Fruit fly (Drosophila melanogaster) whole organism, pupa: ENCODE results near the gene eIF4G2.
A peak's percentile ranks its signal among the peaks of the same experiment; 100 is the strongest.

Experiments
- CG10348 ChIP-seq: fragments of 200-800 bp; sonication (Bioruptor generic); IDR thresholded peaks from 2 replicates; pipeline ENCODE4 v1.3.6; 2022; ENCODE audit warnings: missing biosample characterization, missing genetic modification characterization
- CG12605 ChIP-seq: fragments of 200-800 bp; sonication (Bioruptor generic); IDR thresholded peaks from 2 replicates; pipeline ENCODE4 v1.3.6; 2022; ENCODE audit warnings: missing biosample characterization, missing genetic modification characterization
- CG13204 ChIP-seq: fragments of 200-800 bp; sonication (Bioruptor generic); optimal IDR thresholded peaks from 2 replicates; lab custom pipeline; 2018; ENCODE audit warnings: missing biosample characterization, mild to moderate bottlenecking, missing genetic modification characterization, moderate library complexity
- CG14655 ChIP-seq: fragments of 200-800 bp; sonication (Bioruptor generic); optimal IDR thresholded peaks from 3 replicates; lab custom pipeline; 2017; ENCODE audit warnings: mild to moderate bottlenecking, missing biosample characterization, missing genetic modification reagents, missing genetic modification characterization
- CG15710 ChIP-seq: fragments of 200-800 bp; sonication (Bioruptor generic); optimal IDR thresholded peaks from 2 replicates; lab custom pipeline; 2018; ENCODE audit warnings: missing biosample characterization, mild to moderate bottlenecking, missing genetic modification characterization, moderate library complexity
- CG17806 ChIP-seq: fragments of 200-800 bp; sonication (Bioruptor generic); optimal IDR thresholded peaks from 2 replicates; lab custom pipeline; 2018; ENCODE audit warnings: missing biosample characterization, mild to moderate bottlenecking, missing genetic modification characterization, moderate library complexity
- CG32121 ChIP-seq: fragments of 200-800 bp; sonication (Bioruptor generic); IDR thresholded peaks from 2 replicates; pipeline ENCODE4 v1.3.6; 2022; ENCODE audit warnings: missing biosample characterization, missing genetic modification characterization
- CG34367 ChIP-seq: fragments of 200-800 bp; sonication (Bioruptor generic); optimal IDR thresholded peaks from 2 replicates; lab custom pipeline; 2018; ENCODE audit warnings: missing biosample characterization, mild to moderate bottlenecking, missing genetic modification characterization
- CG4496 ChIP-seq: fragments of 200-800 bp; sonication (Bioruptor generic); IDR thresholded peaks from 3 replicates; pipeline ENCODE4 v1.3.6; 2022; ENCODE audit warnings: missing biosample characterization, missing genetic modification characterization
- CG8159 ChIP-seq: fragments of 200-800 bp; sonication (Bioruptor generic); optimal IDR thresholded peaks from 3 replicates; lab custom pipeline; 2018; ENCODE audit warnings: missing biosample characterization, mild to moderate bottlenecking, missing genetic modification characterization, moderate library complexity
- CG8301 ChIP-seq: fragments of 200-800 bp; sonication (Bioruptor generic); optimal IDR thresholded peaks from 2 replicates; lab custom pipeline; 2018; ENCODE audit warnings: missing biosample characterization, mild to moderate bottlenecking, missing genetic modification characterization
- CG9948 ChIP-seq: fragments of 200-800 bp; sonication (Bioruptor generic); optimal IDR thresholded peaks from 2 replicates; lab custom pipeline; 2018; ENCODE audit warnings: missing biosample characterization, mild to moderate bottlenecking, missing genetic modification characterization, moderate library complexity
- D1 ChIP-seq: fragments of 200-800 bp; sonication (Bioruptor generic); optimal IDR thresholded peaks from 2 replicates; lab custom pipeline; 2018; ENCODE audit warnings: missing biosample characterization, mild to moderate bottlenecking, missing genetic modification characterization, moderate library complexity
- EcR ChIP-seq: fragments of 200-800 bp; sonication (Bioruptor generic); optimal IDR thresholded peaks from 3 replicates; lab custom pipeline; 2019; ENCODE audit warnings: missing biosample characterization, missing genetic modification characterization, mild to moderate bottlenecking, moderate library complexity, missing genetic modification reagents
- Ets98B ChIP-seq: fragments of 200-800 bp; sonication (Bioruptor generic); IDR thresholded peaks from 2 replicates; pipeline ENCODE4 v1.3.6; 2022; ENCODE audit warnings: missing biosample characterization, missing genetic modification characterization
- Pif1A ChIP-seq: fragments of 200-800 bp; sonication (Bioruptor generic); optimal IDR thresholded peaks from 3 replicates; lab custom pipeline; 2016; ENCODE audit warnings: missing biosample characterization, missing genetic modification characterization
- Pif1B ChIP-seq: fragments of 200-800 bp; sonication (Bioruptor generic); optimal IDR thresholded peaks from 3 replicates; lab custom pipeline; 2016; ENCODE audit warnings: missing biosample characterization, missing genetic modification characterization
- Snoo ChIP-seq: fragments of 200-800 bp; sonication (Bioruptor generic); optimal IDR thresholded peaks from 3 replicates; lab custom pipeline; 2017; ENCODE audit warnings: missing biosample characterization, mild to moderate bottlenecking, missing genetic modification characterization, inconsistent platforms
- fd96Ca ChIP-seq: fragments of 200-800 bp; sonication (Bioruptor generic); IDR thresholded peaks from 3 replicates; pipeline ENCODE4 v1.3.6; 2022; ENCODE audit warnings: missing biosample characterization, missing genetic modification characterization
- gl ChIP-seq: fragments of 200-800 bp; sonication (Bioruptor generic); optimal IDR thresholded peaks from 2 replicates; lab custom pipeline; 2018; ENCODE audit warnings: missing biosample characterization, mild to moderate bottlenecking, missing genetic modification characterization
- rn ChIP-seq: fragments of 200-800 bp; sonication (Bioruptor generic); IDR thresholded peaks from 2 replicates; pipeline ENCODE4 v1.3.6; 2022; ENCODE audit warnings: missing biosample characterization, missing genetic modification characterization

eIF4G2 gene

DNA sequence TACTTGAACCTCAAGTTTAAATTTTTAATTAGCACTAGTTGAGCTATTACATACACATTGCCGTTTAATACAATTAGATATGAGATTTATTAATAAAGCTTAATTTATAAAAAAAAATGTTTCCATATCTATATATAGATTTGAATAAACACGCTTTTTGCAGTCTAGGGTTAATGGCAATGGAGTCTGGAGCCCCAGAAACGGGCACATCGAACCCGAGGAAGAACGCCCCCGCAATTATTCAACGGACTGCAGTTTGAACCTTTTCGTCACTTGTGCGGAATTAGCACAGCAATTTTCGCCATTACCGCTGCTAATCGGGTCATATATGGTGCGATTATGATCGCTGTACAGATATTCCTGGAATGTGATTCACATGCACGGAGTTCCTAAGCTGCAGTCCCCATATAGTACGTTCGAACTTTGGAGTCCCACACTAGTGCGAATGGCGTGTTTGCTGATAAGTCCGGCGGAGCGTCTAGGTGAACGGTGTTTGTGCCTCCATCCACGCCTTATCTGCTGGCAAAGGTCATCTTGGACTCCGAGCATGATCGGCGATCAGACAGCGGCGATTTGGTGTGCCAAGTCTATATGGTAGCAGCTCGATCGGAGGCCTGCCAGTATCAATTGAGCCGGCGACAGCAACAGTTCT is 55.3 kb downstream of the eIF4G2 start, which contains the start of gene Lsd-1:
TSS of gene Lsd-1 (plus strand) at position 236 of the 652 bp plus-strand sequence.
- peak; percentile 75 for TF ChIP-seq CG8159 (tag; lab: Kevin White, UChicago)
- TF ChIP-seq CG32121 (GFP tag; lab: Robert Waterston, UW) = peak; percentile 50
- peak; percentile 36; the same call in 1 of the 3 replicates for TF ChIP-seq CG4496
- no peak for TF ChIP-seq CG14655 (GFP tag; lab: Kevin White, UChicago)
- TF ChIP-seq CG8301 (tag; lab: Kevin White, UChicago) = peak; percentile 41
- TF ChIP-seq CG34367 (tag; lab: Kevin White, UChicago) = peak; percentile 43
- TF ChIP-seq Snoo = peak; percentile 21
- no peak for TF ChIP-seq rn
- TF ChIP-seq CG12605 (GFP tag; lab: Robert Waterston, UW) = no peak; the same call in 1 of the 2 replicates
- TF ChIP-seq CG9948 (tag; lab: Kevin White, UChicago) = peak; percentile 33
- TF ChIP-seq D1 = no peak
- TF ChIP-seq Pif1A = peak; percentile 20
- peak; percentile 47 for TF ChIP-seq CG17806 (tag; lab: Kevin White, UChicago)
- TF ChIP-seq gl (tag; lab: Kevin White, UChicago) = peak; percentile 71
- TF ChIP-seq CG13204 (GFP tag; lab: Kevin White, UChicago) = peak; percentile 28
- TF ChIP-seq Pif1B (GFP tag; lab: Kevin White, UChicago) = peak; percentile 5
- TF ChIP-seq EcR (GFP tag; lab: Kevin White, UChicago) = peak; percentile 80
- TF ChIP-seq Ets98B (GFP tag; lab: Robert Waterston, UW) = peak; percentile 22; the same call in 1 of the 2 replicates
- TF ChIP-seq CG10348 (GFP tag; lab: Robert Waterston, UW) = no peak
- no peak for TF ChIP-seq fd96Ca (GFP tag; lab: Robert Waterston, UW)
- peak; percentile 62 for TF ChIP-seq CG15710 (tag; lab: Kevin White, UChicago)

DNA sequence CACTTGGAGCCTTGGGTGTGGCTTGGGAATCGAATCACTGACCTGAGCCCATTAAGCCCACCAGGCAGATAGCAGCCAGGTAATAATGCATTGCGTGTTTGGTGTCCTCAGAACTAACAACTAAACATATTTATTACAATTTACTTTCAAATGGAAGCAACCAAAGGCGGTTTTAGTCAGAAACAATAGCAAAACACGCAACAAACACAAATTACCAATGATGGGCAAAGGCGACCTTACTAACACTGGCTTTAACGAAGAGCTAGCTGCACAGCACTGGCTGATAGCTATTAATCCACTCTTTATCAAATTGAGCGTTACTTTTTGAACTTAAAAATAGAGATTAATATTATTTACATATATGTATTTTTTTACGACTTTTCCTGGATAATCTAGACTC is 56.0 kb downstream of the eIF4G2 start, which contains the start of gene udt:
TSS of gene udt (minus strand) at position 249 of the 400 bp plus-strand sequence.
- TF ChIP-seq EcR (GFP tag; lab: Kevin White, UChicago) (no peak), CG32121 (GFP tag; lab: Robert Waterston, UW) (no peak), fd96Ca (GFP tag; lab: Robert Waterston, UW) (no peak), Pif1A (no peak), Ets98B (GFP tag; lab: Robert Waterston, UW) (no peak), CG34367 (tag; lab: Kevin White, UChicago) (no peak), rn (no peak), CG8159 (tag; lab: Kevin White, UChicago) (no peak), CG8301 (tag; lab: Kevin White, UChicago) (no peak), CG17806 (tag; lab: Kevin White, UChicago) (no peak), CG15710 (tag; lab: Kevin White, UChicago) (no peak), CG12605 (GFP tag; lab: Robert Waterston, UW) (no peak), CG13204 (GFP tag; lab: Kevin White, UChicago) (no peak)
- TF ChIP-seq, all 21 proteins: peak for 0

DNA sequence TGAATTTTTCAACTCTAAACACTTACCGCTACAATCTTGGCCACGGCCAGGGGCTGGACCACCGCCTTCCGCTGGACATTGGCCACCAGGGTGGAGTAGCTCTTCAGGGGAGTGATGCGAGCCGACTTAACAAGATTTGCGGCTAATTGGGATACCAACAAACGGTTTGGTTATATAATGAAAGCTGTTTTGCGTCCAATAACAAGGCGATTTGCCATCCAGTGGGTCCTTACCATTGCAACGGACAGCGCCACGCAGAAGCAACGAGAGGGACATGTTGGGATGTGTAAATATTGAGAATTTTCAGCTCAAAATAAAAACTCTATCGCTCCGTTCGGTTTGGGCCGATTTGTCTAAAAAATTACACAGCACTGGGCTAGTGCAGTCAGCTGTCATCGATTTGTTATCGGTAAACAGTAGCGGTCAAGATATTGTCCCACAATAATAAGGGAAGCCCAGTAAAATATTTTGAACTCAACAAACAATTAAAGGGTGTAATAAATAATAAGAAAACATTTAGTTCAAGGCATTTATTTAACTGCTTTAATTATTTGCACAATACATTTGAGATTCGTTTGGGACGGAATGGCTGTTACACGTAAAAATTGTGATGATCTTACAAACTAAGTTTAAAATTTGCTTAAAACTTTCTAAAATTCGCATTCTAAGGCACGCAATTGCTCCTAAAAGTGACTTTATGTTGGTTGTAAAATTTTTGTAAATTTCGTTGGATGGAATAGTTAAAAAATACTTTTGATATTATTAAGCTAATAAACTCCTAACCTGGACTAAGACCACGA is 58.6 kb downstream of the eIF4G2 start, which contains the start of gene SdhD:
TSS of gene SdhD (minus strand) at position 382 of the 800 bp plus-strand sequence.
- no peak for TF ChIP-seq CG14655 (GFP tag; lab: Kevin White, UChicago)
- TF ChIP-seq rn = no peak
- no peak for TF ChIP-seq Pif1B (GFP tag; lab: Kevin White, UChicago)
- TF ChIP-seq Snoo = peak; percentile 32
- no peak for TF ChIP-seq Pif1A
- TF ChIP-seq, all 21 proteins: peak for 1
